Fruit fly (Drosophila melanogaster) whole organism, embryonic: ENCODE data around the gene Mkk4.

Source experiments
- Atf3 ChIP-seq: fragments of 200-800 bp; sonication (Bioruptor generic); optimal IDR thresholded peaks from 3 replicates; lab custom pipeline; 2016; ENCODE audit warnings: missing biosample characterization, missing genetic modification characterization
- B-H2 ChIP-seq: fragments of 200-800 bp; sonication (Bioruptor generic); optimal IDR thresholded peaks from 2 replicates; lab custom pipeline; 2018; ENCODE audit warnings: missing biosample characterization, mild to moderate bottlenecking, missing genetic modification characterization
- C15 ChIP-seq: fragments of 200-800 bp; sonication (Bioruptor generic); IDR thresholded peaks from 3 replicates; pipeline ENCODE4 v1.3.6; 2022; ENCODE audit warnings: missing biosample characterization, missing genetic modification characterization
- CG10543 ChIP-seq: fragments of 200-800 bp; sonication (Bioruptor generic); optimal IDR thresholded peaks from 3 replicates; lab custom pipeline; 2017; ENCODE audit warnings: missing biosample characterization, mild to moderate bottlenecking, missing genetic modification characterization, moderate library complexity
- CG12391 ChIP-seq: fragments of 200-800 bp; sonication (Bioruptor generic); optimal IDR thresholded peaks from 3 replicates; lab custom pipeline; 2018; ENCODE audit warnings: missing biosample characterization, mild to moderate bottlenecking, missing genetic modification characterization, moderate library complexity
- CG1603 ChIP-seq: fragments of 200-800 bp; sonication (Bioruptor generic); optimal IDR thresholded peaks from 2 replicates; lab custom pipeline; 2019; ENCODE audit warnings: missing biosample characterization, mild to moderate bottlenecking, missing genetic modification characterization, moderate library complexity
- CG17186 ChIP-seq: fragments of 200-800 bp; sonication (Bioruptor generic); optimal IDR thresholded peaks from 3 replicates; lab custom pipeline; 2017; ENCODE audit warnings: missing biosample characterization, missing genetic modification reagents, missing genetic modification characterization
- CG17612 ChIP-seq: fragments of 200-800 bp; sonication (Bioruptor generic); IDR thresholded peaks from 2 replicates; pipeline ENCODE4 v1.3.6; 2022; ENCODE audit warnings: missing biosample characterization, missing genetic modification characterization
- CG18011 ChIP-seq: fragments of 200-800 bp; sonication (Bioruptor generic); optimal IDR thresholded peaks from 2 replicates; lab custom pipeline; 2017; ENCODE audit warnings: missing biosample characterization, missing genetic modification characterization, mild to moderate bottlenecking, moderate library complexity, missing genotype
- CG18262 ChIP-seq: fragments of 200-800 bp; optimal IDR thresholded peaks from 3 replicates; lab custom pipeline; 2019; ENCODE audit warnings: missing biosample characterization, mild to moderate bottlenecking, missing genetic modification characterization, moderate library complexity
- CG32767 ChIP-seq: fragments of 200-800 bp; sonication (Bioruptor generic); IDR thresholded peaks from 2 replicates; pipeline ENCODE4 v1.3.6; 2022; ENCODE audit warnings: missing biosample characterization, missing genetic modification characterization
- CG3726 ChIP-seq: fragments of 200-800 bp; sonication (Bioruptor generic); IDR thresholded peaks from 3 replicates; pipeline ENCODE4, ENCODE4 v1.3.6; 2022; ENCODE audit warnings: missing biosample characterization, missing genetic modification characterization
- CG4404 ChIP-seq: fragments of 200-800 bp; sonication (Bioruptor generic); IDR thresholded peaks from 2 replicates; pipeline ENCODE4 v1.3.6; 2022; ENCODE audit warnings: missing biosample characterization, missing genetic modification characterization
- CG4707 ChIP-seq: fragments of 200-800 bp; sonication (Bioruptor generic); optimal IDR thresholded peaks from 2 replicates; lab custom pipeline; 2018; ENCODE audit warnings: missing biosample characterization, mild to moderate bottlenecking, missing genetic modification characterization, moderate library complexity
- CG6654 ChIP-seq: fragments of 200-800 bp; sonication (Bioruptor generic); optimal IDR thresholded peaks from 2 replicates; lab custom pipeline; 2017; ENCODE audit warnings: missing biosample characterization, mild to moderate bottlenecking, missing genetic modification characterization
- CG6689 ChIP-seq: fragments of 200-800 bp; sonication (Bioruptor generic); IDR thresholded peaks from 2 replicates; pipeline ENCODE4 v1.3.6; 2022; ENCODE audit warnings: missing biosample characterization, missing genetic modification characterization
- CG7839 ChIP-seq: fragments of 200-800 bp; sonication (Bioruptor generic); optimal IDR thresholded peaks from 3 replicates; lab custom pipeline; 2018; ENCODE audit warnings: missing biosample characterization, mild to moderate bottlenecking, missing genetic modification characterization, moderate library complexity
- CG8281 ChIP-seq: fragments of 200-800 bp; sonication (Bioruptor generic); optimal IDR thresholded peaks from 2 replicates; lab custom pipeline; 2018; ENCODE audit warnings: missing biosample characterization, mild to moderate bottlenecking, missing genetic modification characterization, moderate library complexity
- CG9876 ChIP-seq: fragments of 200-800 bp; sonication (Bioruptor generic); optimal IDR thresholded peaks from 2 replicates; lab custom pipeline; 2016; ENCODE audit warnings: missing biosample characterization, missing genetic modification characterization
- D19B ChIP-seq: fragments of 200-800 bp; sonication (Bioruptor generic); optimal IDR thresholded peaks from 2 replicates; lab custom pipeline; 2017; ENCODE audit warnings: missing biosample characterization, mild to moderate bottlenecking, missing genetic modification characterization
- Dbx ChIP-seq: fragments of 200-800 bp; sonication (Bioruptor generic); IDR thresholded peaks from 3 replicates; pipeline ENCODE4 v1.3.6; 2022; ENCODE audit warnings: missing biosample characterization, missing genetic modification characterization
- Dip2 ChIP-seq: fragments of 200-800 bp; sonication (Bioruptor generic); IDR thresholded peaks from 2 replicates; pipeline ENCODE4 v1.3.6; 2022; ENCODE audit warnings: missing biosample characterization, missing genetic modification characterization
- Doc3 ChIP-seq: fragments of 200-800 bp; sonication (Bioruptor generic); IDR thresholded peaks from 3 replicates; pipeline ENCODE4 v1.3.6; 2022; ENCODE audit warnings: missing biosample characterization, missing genetic modification characterization; ENCODE audit not compliant: partially characterized antibody
- Lim3 ChIP-seq: fragments of 200-800 bp; sonication (Bioruptor generic); IDR thresholded peaks from 2 replicates; pipeline ENCODE4 v1.3.6; 2022; ENCODE audit warnings: missing biosample characterization, missing genetic modification characterization
- MBD-R2 ChIP-seq: fragments of 200-800 bp; sonication (Bioruptor generic); IDR thresholded peaks from 2 replicates; pipeline ENCODE4 v1.3.6; 2022; ENCODE audit warnings: missing biosample characterization, missing genetic modification characterization
- Mrtf ChIP-seq: fragments of 200-800 bp; sonication (Bioruptor generic); IDR thresholded peaks from 3 replicates; pipeline ENCODE4 v1.3.6; 2022; ENCODE audit warnings: missing biosample characterization, missing genetic modification characterization
- Six4 ChIP-seq: fragments of 200-800 bp; sonication (Bioruptor generic); optimal IDR thresholded peaks from 2 replicates; lab custom pipeline; 2016; ENCODE audit warnings: missing biosample characterization, missing genetic modification characterization
- Stat92E ChIP-seq, 3 experiments: fragments of >200 bp in 2 of 3; fragments of 200-800 bp in 1 of 3; sonication (Bioruptor generic) in 1 of 3; optimal IDR thresholded peaks; 2 replicates each; lab custom pipeline; 2017 to 2019; ENCODE audit warnings: missing biosample characterization in 3 of 3, missing genetic modification characterization in 3 of 3, mild to moderate bottlenecking in 1 of 3, moderate library complexity in 1 of 3
- Tbp ChIP-seq: fragments of >200 bp; optimal IDR thresholded peaks from 2 replicates; lab custom pipeline; 2018; ENCODE audit warnings: missing biosample characterization, missing genetic modification characterization
- ase ChIP-seq: fragments of 200-800 bp; sonication (Bioruptor generic); IDR thresholded peaks from 3 replicates; pipeline ENCODE4 v1.3.6; 2022; ENCODE audit warnings: missing biosample characterization, missing genetic modification characterization
- cad ChIP-seq: fragments of >200 bp; optimal IDR thresholded peaks from 2 replicates; lab custom pipeline; 2017; ENCODE audit warnings: missing biosample characterization, missing genetic modification characterization
- ci ChIP-seq: fragments of 200-800 bp; sonication (Bioruptor generic); IDR thresholded peaks from 3 replicates; pipeline ENCODE4 v1.3.6; 2022; ENCODE audit warnings: missing biosample characterization, missing genetic modification characterization
- crol ChIP-seq: fragments of 200-800 bp; sonication (Bioruptor generic); IDR thresholded peaks from 2 replicates; pipeline ENCODE4 v1.3.6; 2022; ENCODE audit warnings: missing biosample characterization, missing genetic modification characterization
- emc ChIP-seq: fragments of 200-800 bp; sonication (Bioruptor generic); optimal IDR thresholded peaks from 2 replicates; lab custom pipeline; 2016; ENCODE audit warnings: missing biosample characterization, missing genetic modification characterization
- fd3F ChIP-seq: fragments of 200-800 bp; sonication (Bioruptor generic); optimal IDR thresholded peaks from 2 replicates; lab custom pipeline; 2018; ENCODE audit warnings: missing biosample characterization, mild to moderate bottlenecking, missing genetic modification characterization, moderate library complexity
- gsb-n ChIP-seq: fragments of 200-800 bp; sonication (Bioruptor generic); optimal IDR thresholded peaks from 3 replicates; lab custom pipeline; 2018; ENCODE audit warnings: missing biosample characterization, mild to moderate bottlenecking, missing genetic modification characterization
- ham ChIP-seq: fragments of 200-800 bp; sonication (Bioruptor generic); IDR thresholded peaks from 2 replicates; pipeline ENCODE4 v1.3.6; 2022; ENCODE audit warnings: missing biosample characterization, missing genetic modification characterization
- jumu ChIP-seq: fragments of 200-800 bp; sonication (Bioruptor generic); optimal IDR thresholded peaks from 3 replicates; lab custom pipeline; 2016; ENCODE audit warnings: missing biosample characterization, missing genetic modification characterization
- lbe ChIP-seq: fragments of 200-800 bp; sonication (Bioruptor generic); optimal IDR thresholded peaks from 2 replicates; lab custom pipeline; 2016; ENCODE audit warnings: missing biosample characterization, mild to moderate bottlenecking, missing genetic modification characterization
- nmo ChIP-seq: fragments of 200-800 bp; sonication (Bioruptor generic); optimal IDR thresholded peaks from 2 replicates; lab custom pipeline; 2018; ENCODE audit warnings: missing biosample characterization, mild to moderate bottlenecking, missing genetic modification characterization, moderate library complexity
- p53 ChIP-seq: fragments of 200-800 bp; sonication (Bioruptor generic); optimal IDR thresholded peaks from 2 replicates; lab custom pipeline; 2016; ENCODE audit warnings: missing biosample characterization, missing genetic modification characterization
- prd ChIP-seq, 3 experiments: fragments of >200 bp in 2 of 3; fragments of 200-800 bp in 1 of 3; sonication (Bioruptor generic) in 1 of 3; optimal IDR thresholded peaks in 2 of 3; IDR thresholded peaks in 1 of 3; 2 replicates in 2 of 3; 3 replicates in 1 of 3; pipeline versions ENCODE4 v1.3.6 to Lab custom; 2017 to 2022; ENCODE audit warnings: missing biosample characterization in 1 of 3, missing genetic modification characterization in 1 of 3
- psq ChIP-seq: fragments of 200-800 bp; sonication (Bioruptor generic); optimal IDR thresholded peaks from 2 replicates; lab custom pipeline; 2017; ENCODE audit warnings: missing biosample characterization, missing genetic modification characterization
- pum ChIP-seq: fragments of 200-800 bp; sonication (Bioruptor generic); optimal IDR thresholded peaks from 2 replicates; lab custom pipeline; 2016; ENCODE audit warnings: missing biosample characterization, missing genetic modification characterization
- repo ChIP-seq: fragments of 200-800 bp; sonication (Bioruptor generic); optimal IDR thresholded peaks from 2 replicates; lab custom pipeline; 2016; ENCODE audit warnings: missing biosample characterization, missing genetic modification characterization
- ro ChIP-seq: fragments of 200-800 bp; sonication (Bioruptor generic); IDR thresholded peaks from 2 replicates; pipeline ENCODE4 v1.3.6; 2022; ENCODE audit warnings: missing biosample characterization, missing genetic modification characterization
- sc ChIP-seq, 3 experiments: fragments of >200 bp in 2 of 3; fragments of 200-800 bp in 1 of 3; sonication (Bioruptor generic) in 1 of 3; optimal IDR thresholded peaks; 2 replicates in 2 of 3; 3 replicates in 1 of 3; lab custom pipeline; 2017; ENCODE audit warnings: mild to moderate bottlenecking in 1 of 3, missing biosample characterization in 1 of 3, missing genetic modification characterization in 1 of 3, missing genetic modification reagents in 1 of 3
- sens ChIP-seq: fragments of 200-800 bp; sonication (Bioruptor generic); peaks from one replicate; lab custom pipeline; 2016; ENCODE audit warnings: missing biosample characterization, missing genetic modification characterization
- vvl ChIP-seq: fragments of 200-800 bp; sonication (Bioruptor generic); IDR thresholded peaks from 2 replicates; pipeline ENCODE4 v1.3.6; 2022; ENCODE audit warnings: missing biosample characterization, missing genetic modification characterization
- wek ChIP-seq: fragments of 200-800 bp; sonication (Bioruptor generic); optimal IDR thresholded peaks from 3 replicates; lab custom pipeline; 2018; ENCODE audit warnings: missing biosample characterization, mild to moderate bottlenecking, missing genetic modification characterization, moderate library complexity

Mkk4 gene

dm6 chr3R:8650741-8651140 lies at the start of gene Mkk4, which contains the start of gene SLIRP2 (continued):
- TF ChIP-seq CG12391 (tag; lab: Kevin White, UChicago) (peak; percentile 100), ro (peak; percentile 97), CG1603 (tag; lab: Kevin White, UChicago) (peak; percentile 93), crol (GFP tag; lab: Robert Waterston, UW) (peak; percentile 81), repo (peak; percentile 98), gsb-n (tag; lab: Kevin White, UChicago) (peak; percentile 98), CG10543 (GFP tag; lab: Kevin White, UChicago) (peak; percentile 98), Mrtf (peak; percentile 99), Doc3 (GFP tag; lab: Robert Waterston, UW) (peak; percentile 72; the same call in 2 of the 3 replicates), CG18262 (tag; lab: Kevin White, UChicago) (peak; percentile 99), wek (peak; percentile 91), B-H2 (GFP tag; lab: Kevin White, UChicago) (peak; percentile 98), Dbx (GFP tag; lab: Robert Waterston, UW) (peak; percentile 99), ci (GFP tag; lab: Robert Waterston, UW) (peak; percentile 99), Dip2 (GFP tag; lab: Robert Waterston, UW) (peak; percentile 78), emc (GFP tag; lab: Kevin White, UChicago) (peak; percentile 98), Tbp (GFP tag; lab: Kevin White, UChicago) (no peak), MBD-R2 (GFP tag; lab: Robert Waterston, UW) (peak; percentile 100), CG4404 (peak; percentile 99), fd3F (GFP tag; lab: Kevin White, UChicago) (peak; percentile 99), CG17612 (GFP tag; lab: Robert Waterston, UW) (peak; percentile 98), CG18011 (GFP tag; lab: Kevin White, UChicago) (peak; percentile 92), CG32767 (GFP tag; lab: Robert Waterston, UW) (peak; percentile 99), sc (optimal IDR thresholded peaks at IDR 0.05; lab: Kevin White, UChicago) (no peak), sc (GFP tag; optimal IDR thresholded peaks at IDR 0.05; lab: Kevin White, UChicago) (peak; percentile 98), nmo (GFP tag; lab: Kevin White, UChicago) (peak; percentile 100), CG7839 (peak; percentile 99), CG3726 (GFP tag; lab: Robert Waterston, UW) (peak; percentile 98), Atf3 (peak; percentile 99), sens (GFP tag; lab: Kevin White, UChicago) (peak; percentile 100), p53 (GFP tag; lab: Kevin White, UChicago) (peak; percentile 97), Six4 (peak; percentile 99), C15 (peak; percentile 99), CG4707 (peak; percentile 93), CG8281 (peak; percentile 93), CG6689 (GFP tag; lab: Robert Waterston, UW) (peak; percentile 100), Stat92E (GFP tag; optimal IDR thresholded peaks at IDR 0.05; lab: Kevin White, UChicago) (peak in 1 of 3 experiments; percentile 95), ase (GFP tag; lab: Robert Waterston, UW) (peak; percentile 99), D19B (GFP tag; lab: Kevin White, UChicago) (peak; percentile 95), prd (optimal IDR thresholded peaks at IDR 0.05; lab: Kevin White, UChicago) (no peak), prd (GFP tag; IDR thresholded peaks at IDR 0.05; lab: Robert Waterston, UW) (peak; percentile 99), CG6654 (peak; percentile 92), CG9876 (GFP tag; lab: Kevin White, UChicago) (peak; percentile 97), CG17186 (GFP tag; lab: Kevin White, UChicago) (peak; percentile 97), ham (GFP tag; lab: Robert Waterston, UW) (peak; percentile 97), pum (GFP tag; lab: Kevin White, UChicago) (peak; percentile 99), psq (GFP tag; lab: Kevin White, UChicago) (peak; percentile 96), cad (GFP tag; lab: Kevin White, UChicago) (no peak), Lim3 (peak; percentile 96), jumu (GFP tag; lab: Kevin White, UChicago) (peak; percentile 99), lbe (GFP tag; lab: Kevin White, UChicago) (peak; percentile 98), vvl (GFP tag; lab: Robert Waterston, UW) (peak; percentile 100)
